Worm (Caenorhabditis elegans): Measurements from ENCODE around the gene K11D12.14.

DNA sequence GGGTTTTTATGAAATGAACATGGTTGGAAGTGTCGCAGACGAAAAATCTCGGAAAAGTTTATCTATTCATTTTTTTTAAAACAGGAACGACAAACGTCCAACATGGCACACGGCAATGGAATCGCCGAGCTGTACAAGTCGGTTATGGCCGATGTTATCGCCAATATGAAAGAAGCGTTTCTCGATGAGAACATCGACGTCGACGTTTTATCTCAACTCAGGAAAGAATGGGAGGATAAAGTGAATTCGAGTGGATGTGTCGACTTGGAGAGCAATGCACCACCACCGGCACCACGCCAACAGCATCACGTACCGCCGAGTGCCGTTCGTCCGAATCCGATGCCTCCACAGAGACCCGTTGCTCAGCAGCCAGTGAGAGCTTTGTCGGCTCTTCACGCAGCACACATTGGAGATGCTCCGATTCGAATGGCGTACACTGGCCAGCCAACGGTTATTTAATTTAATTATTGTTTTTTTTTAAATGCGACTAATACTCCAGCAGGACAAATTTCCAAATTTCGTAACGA, 700 bp downstream of the K11D12.14 start:
- TF ChIP-seq tra-4 (tag; optimal IDR thresholded peaks at IDR 0.05), result no peak
- no peak for TF ChIP-seq aly-1 (tag; optimal IDR thresholded peaks at IDR 0.05)
- no peak for TF ChIP-seq ama-1 (optimal IDR thresholded peaks at IDR 0.05)
- TF ChIP-seq hnd-1 (tag; optimal IDR thresholded peaks at IDR 0.05), result no peak
- TF ChIP-seq ceh-36 (tag; optimal IDR thresholded peaks at IDR 0.05), result no peak
- TF ChIP-seq tbx-11 (GFP tag; IDR thresholded peaks at IDR 0.05), result no peak
- no peak for TF ChIP-seq ceh-13 (GFP tag; optimal IDR thresholded peaks at IDR 0.05)
- TF ChIP-seq scrt-1 (GFP tag; IDR thresholded peaks at IDR 0.05), result no peak
- no peak for TF ChIP-seq sea-1 (GFP tag; conservative IDR thresholded peaks at IDR 0.05)
